Fruit fly (Drosophila melanogaster): ENCODE data around the gene MME1.

Gene MME1

DNA sequence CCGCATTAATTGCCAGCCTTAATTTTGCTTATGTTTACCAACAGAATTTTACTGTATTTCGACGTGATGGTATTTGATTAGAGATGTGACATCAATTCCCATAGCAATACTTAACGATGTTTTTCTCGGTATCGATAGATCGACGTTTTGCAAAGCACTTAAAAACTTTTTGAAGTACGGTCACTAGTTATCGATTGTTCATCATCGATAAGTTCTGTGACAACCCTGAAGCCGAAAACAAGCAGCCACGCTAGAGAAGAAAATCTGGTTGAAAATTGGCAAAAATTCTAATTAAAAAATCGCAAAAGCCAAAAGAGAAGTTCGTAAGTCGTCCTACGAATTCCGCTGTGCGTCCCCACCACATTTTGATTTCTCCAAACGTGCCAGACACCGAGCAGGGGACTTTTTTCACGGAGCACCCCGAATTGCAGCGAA lies 5.2 kb downstream of the MME1 start, which contains the start of the genes Rab30 and Caper (continued):
- TF ChIP-seq cas (GFP tag; IDR thresholded peaks at IDR 0.05): 0 out of 2 replicates have a peak, but pooled peaks have one; percentile 33
- peak; percentile 61 for TF ChIP-seq CG6272 (GFP tag; IDR thresholded peaks at IDR 0.05)
- TF ChIP-seq Adf1 (GFP tag; IDR thresholded peaks at IDR 0.05): peak; percentile 54
- peak; percentile 26 for TF ChIP-seq CG17912 (GFP tag; optimal IDR thresholded peaks at IDR 0.05)
- no peak for TF ChIP-seq Trl (optimal IDR thresholded peaks at IDR 0.05)
- TF ChIP-seq Trl (GFP tag; optimal IDR thresholded peaks at IDR 0.05): peak; percentile 81
- TF ChIP-seq CG34224 (GFP tag; IDR thresholded peaks at IDR 0.05; ENCODE audit: partially characterized antibody): peak; percentile 99
- TF ChIP-seq her (GFP tag; optimal IDR thresholded peaks at IDR 0.05): peak; percentile 68
- TF ChIP-seq scrt (GFP tag; optimal IDR thresholded peaks at IDR 0.05): peak; percentile 1
- TF ChIP-seq row (GFP tag; IDR thresholded peaks at IDR 0.05): peak; percentile 72
- TF ChIP-seq CG10565 (GFP tag; optimal IDR thresholded peaks at IDR 0.05): no peak
- peak in 1 of 2 experiments; percentile 6 for TF ChIP-seq tll (GFP tag; optimal IDR thresholded peaks at IDR 0.05)
- peak; percentile 22 for TF ChIP-seq unpg (GFP tag; optimal IDR thresholded peaks at IDR 0.05)
- peak; percentile 53 for TF ChIP-seq CG8944 (GFP tag; optimal IDR thresholded peaks at IDR 0.05)
- no peak for TF ChIP-seq CG12071 (GFP tag; optimal IDR thresholded peaks at IDR 0.05)
- TF ChIP-seq trh (GFP tag; optimal IDR thresholded peaks at IDR 0.05): no peak
- TF ChIP-seq NC2β (GFP tag; optimal IDR thresholded peaks at IDR 0.05): peak; percentile 63
- TF ChIP-seq Abd-B (GFP tag; optimal IDR thresholded peaks at IDR 0.05): peak; percentile 74
- no peak for TF ChIP-seq gt (GFP tag; IDR thresholded peaks at IDR 0.05)
- TF ChIP-seq CG3163 (GFP tag; optimal IDR thresholded peaks at IDR 0.05): peak; percentile 29
- peak; percentile 53 for TF ChIP-seq CG13424 (tag; optimal IDR thresholded peaks at IDR 0.05)
- TF ChIP-seq B-H2 (GFP tag; optimal IDR thresholded peaks at IDR 0.05): peak; percentile 88
- TF ChIP-seq CG15696 (tag; optimal IDR thresholded peaks at IDR 0.05): no peak
- no peak for TF ChIP-seq CG14965 (GFP tag; optimal IDR thresholded peaks at IDR 0.05; ENCODE audit: borderline replicate concordance)
- TF ChIP-seq Ptx1 (GFP tag; IDR thresholded peaks at IDR 0.05): no peak; the same call in 1 of the 2 replicates
- no peak for TF ChIP-seq dimm (GFP tag; IDR thresholded peaks at IDR 0.05)
- peak; percentile 91 for TF ChIP-seq CG4617 (GFP tag; optimal IDR thresholded peaks at IDR 0.05; ENCODE audit: borderline replicate concordance)
- peak; percentile 55 for TF ChIP-seq CG8924 (tag; optimal IDR thresholded peaks at IDR 0.05)
- TF ChIP-seq crc (GFP tag; optimal IDR thresholded peaks at IDR 0.05): no peak
- TF ChIP-seq CG33213 (GFP tag; optimal IDR thresholded peaks at IDR 0.05): peak; percentile 74
- TF ChIP-seq CG13287 (GFP tag; IDR thresholded peaks at IDR 0.05; ENCODE audit: partially characterized antibody): peak; percentile 99
- TF ChIP-seq nerfin-1 (tag; optimal IDR thresholded peaks at IDR 0.05): peak; percentile 98
- no peak for TF ChIP-seq cad (GFP tag; optimal IDR thresholded peaks at IDR 0.05)
- TF ChIP-seq CG8478 (optimal IDR thresholded peaks at IDR 0.05): no peak
- TF ChIP-seq Camta (GFP tag; optimal IDR thresholded peaks at IDR 0.05): no peak
- no peak for TF ChIP-seq CG4707 (GFP tag; optimal IDR thresholded peaks at IDR 0.05)
- no peak for TF ChIP-seq CG15479 (GFP tag; optimal IDR thresholded peaks at IDR 0.05)
- no peak for TF ChIP-seq TFAM (GFP tag; optimal IDR thresholded peaks at IDR 0.05)
- no peak for TF ChIP-seq CG12219 (GFP tag; optimal IDR thresholded peaks at IDR 0.05)
- no peak for TF ChIP-seq CkIIα-i1 (GFP tag; IDR thresholded peaks at IDR 0.05)
- TF ChIP-seq ERR (GFP tag; optimal IDR thresholded peaks at IDR 0.05): peak; percentile 71
- TF ChIP-seq Ravus (GFP tag; IDR thresholded peaks at IDR 0.05): no peak
- TF ChIP-seq ato (GFP tag; IDR thresholded peaks at IDR 0.05; ENCODE audit: partially characterized antibody): peak; percentile 98
- TF ChIP-seq CG11093 (GFP tag; IDR thresholded peaks at IDR 0.05): no peak
- no peak for TF ChIP-seq ranshi (GFP tag; IDR thresholded peaks at IDR 0.05)
- peak; percentile 35 for TF ChIP-seq Nf-YB (GFP tag; optimal IDR thresholded peaks at IDR 0.05)
- TF ChIP-seq CG31365 (tag; optimal IDR thresholded peaks at IDR 0.05): no peak
- TF ChIP-seq CG2120 (GFP tag; optimal IDR thresholded peaks at IDR 0.05): peak; percentile 80
- TF ChIP-seq CG11398 (GFP tag; optimal IDR thresholded peaks at IDR 0.05): peak; percentile 59
- no peak for TF ChIP-seq CG31224 (GFP tag; IDR thresholded peaks at IDR 0.05)
- TF ChIP-seq en (GFP tag; optimal IDR thresholded peaks at IDR 0.05): no peak
- TF ChIP-seq Bteb2 (GFP tag; optimal IDR thresholded peaks at IDR 0.05): peak; percentile 21
